Fruit fly (Drosophila melanogaster) whole organism, embryonic: Measurements from ENCODE around the gene nod.

Experiments
- CG12659 ChIP-seq: fragments of 200-800 bp; sonication (Bioruptor generic); optimal IDR thresholded peaks from 3 replicates; lab custom pipeline; 2017; ENCODE audit warnings: mild to moderate bottlenecking, missing biosample characterization, missing genetic modification reagents, missing genetic modification characterization
- CG13123 ChIP-seq: fragments of 200-800 bp; sonication (Bioruptor generic); optimal IDR thresholded peaks from 2 replicates; lab custom pipeline; 2016; ENCODE audit warnings: missing biosample characterization, missing genetic modification characterization
- CG14667 ChIP-seq: fragments of 200-800 bp; sonication (Bioruptor generic); IDR thresholded peaks from 2 replicates; pipeline ENCODE4 v1.3.6; 2022; ENCODE audit warnings: missing biosample characterization, missing genetic modification characterization
- CG8089 ChIP-seq: fragments of 200-800 bp; sonication (Bioruptor generic); optimal IDR thresholded peaks from 3 replicates; lab custom pipeline; 2016; ENCODE audit warnings: missing biosample characterization, missing genetic modification characterization
- Drgx ChIP-seq: fragments of 200-800 bp; sonication (Bioruptor generic); IDR thresholded peaks from 2 replicates; pipeline ENCODE4 v1.3.6; 2022; ENCODE audit warnings: missing biosample characterization, missing genetic modification characterization
- Sox102F ChIP-seq: fragments of 200-800 bp; sonication (Bioruptor generic); optimal IDR thresholded peaks from 2 replicates; lab custom pipeline; 2018; ENCODE audit warnings: missing biosample characterization, mild to moderate bottlenecking, missing genetic modification characterization, moderate library complexity
- chn ChIP-seq: fragments of 200-800 bp; sonication (Bioruptor generic); optimal IDR thresholded peaks from 2 replicates; lab custom pipeline; 2016; ENCODE audit warnings: missing biosample characterization, missing genetic modification characterization
- dan ChIP-seq: fragments of 200-800 bp; sonication (Bioruptor generic); IDR thresholded peaks from 2 replicates; pipeline ENCODE4 v1.3.6; 2022; ENCODE audit warnings: missing biosample characterization, missing genetic modification characterization
- gcm ChIP-seq: fragments of 200-800 bp; sonication (Bioruptor generic); optimal IDR thresholded peaks from 2 replicates; lab custom pipeline; 2019; ENCODE audit warnings: missing biosample characterization, mild to moderate bottlenecking, missing genetic modification characterization, moderate library complexity

DNA sequence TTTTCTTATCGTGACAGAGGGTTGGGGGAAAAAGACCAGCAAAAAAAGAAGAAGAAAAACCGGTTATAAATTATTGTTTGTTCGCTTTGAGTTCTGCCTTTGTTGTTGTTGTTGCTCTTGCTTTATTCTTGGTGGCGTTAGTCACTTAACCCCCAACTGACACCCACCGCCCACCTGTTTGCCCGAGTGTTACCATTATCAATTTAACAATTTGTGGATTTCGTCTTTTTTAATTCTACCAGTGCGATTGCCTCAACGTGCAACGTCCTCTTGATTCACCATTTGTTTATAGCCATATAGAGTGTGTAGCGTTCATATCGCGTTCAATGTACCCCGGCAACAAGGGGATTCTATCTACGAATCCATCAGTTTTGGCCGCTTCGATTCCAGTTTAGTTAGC lies 20.8 kb downstream of the nod start:
- TF ChIP-seq Sox102F (no peak), CG14667 (GFP tag; lab: Robert Waterston, UW) (no peak), chn (GFP tag; lab: Kevin White, UChicago) (no peak), dan (GFP tag; lab: Robert Waterston, UW) (no peak), CG8089 (GFP tag; lab: Kevin White, UChicago) (no peak), gcm (GFP tag; lab: Kevin White, UChicago) (no peak), CG12659 (GFP tag; lab: Kevin White, UChicago) (no peak), Drgx (GFP tag; lab: Robert Waterston, UW) (no peak), CG13123 (GFP tag; lab: Kevin White, UChicago) (no peak)
